Fruit fly (Drosophila melanogaster) whole organism, embryonic: ENCODE data around the gene CG32369.

Experiments
- Abd-B ChIP-seq: fragments of 200-800 bp; sonication (Bioruptor generic); optimal IDR thresholded peaks from 2 replicates; lab custom pipeline; 2018; ENCODE audit warnings: missing biosample characterization, mild to moderate bottlenecking, missing genetic modification characterization, moderate library complexity
- Ada2b ChIP-seq: fragments of 200-800 bp; sonication (Bioruptor generic); IDR thresholded peaks from 2 replicates; pipeline ENCODE4 v1.3.6; 2022; ENCODE audit warnings: missing biosample characterization, missing genetic modification characterization
- Adf1 ChIP-seq: fragments of 200-800 bp; sonication (Bioruptor generic); IDR thresholded peaks from 2 replicates; pipeline ENCODE4 v1.3.6; 2022; ENCODE audit warnings: missing biosample characterization, missing genetic modification characterization
- BEAF-32 ChIP-seq: fragments of 200-800 bp; sonication (Bioruptor generic); optimal IDR thresholded peaks from 3 replicates; lab custom pipeline; 2017; ENCODE audit warnings: missing biosample characterization, missing genetic modification characterization, mild to moderate bottlenecking, moderate library complexity, missing genetic modification reagents
- CG10209 ChIP-seq: fragments of 200-800 bp; sonication (Bioruptor generic); optimal IDR thresholded peaks from 3 replicates; lab custom pipeline; 2017; ENCODE audit warnings: missing biosample characterization, mild to moderate bottlenecking, missing genetic modification characterization, missing genetic modification reagents
- CG10431 ChIP-seq: fragments of 200-800 bp; sonication (Bioruptor generic); optimal IDR thresholded peaks from 3 replicates; lab custom pipeline; 2018; ENCODE audit warnings: missing biosample characterization, mild to moderate bottlenecking, missing genetic modification characterization
- CG10959 ChIP-seq: fragments of 200-800 bp; sonication (Bioruptor generic); IDR thresholded peaks from 2 replicates; pipeline ENCODE4 v1.3.6; 2022; ENCODE audit warnings: missing biosample characterization, missing genetic modification characterization
- CG12299 ChIP-seq: fragments of 200-800 bp; sonication (Bioruptor generic); optimal IDR thresholded peaks from 2 replicates; lab custom pipeline; 2018; ENCODE audit warnings: missing biosample characterization, mild to moderate bottlenecking, missing genetic modification characterization
- CG12744 ChIP-seq: fragments of 200-800 bp; sonication (Bioruptor generic); optimal IDR thresholded peaks from 2 replicates; lab custom pipeline; 2016; ENCODE audit warnings: missing biosample characterization, missing genetic modification characterization
- CG14965 ChIP-seq: fragments of 200-800 bp; sonication (Bioruptor generic); optimal IDR thresholded peaks from 2 replicates; lab custom pipeline; 2016; ENCODE audit warnings: missing biosample characterization, missing genetic modification characterization, borderline replicate concordance
- CG1647 ChIP-seq: fragments of 200-800 bp; sonication (Bioruptor generic); optimal IDR thresholded peaks from 3 replicates; lab custom pipeline; 2016; ENCODE audit warnings: missing biosample characterization, missing genetic modification characterization
- CG17359 ChIP-seq: fragments of 200-800 bp; sonication (Bioruptor generic); optimal IDR thresholded peaks from 3 replicates; lab custom pipeline; 2018; ENCODE audit warnings: missing biosample characterization, mild to moderate bottlenecking, missing genetic modification characterization, moderate library complexity
- CG17568 ChIP-seq: fragments of 200-800 bp; sonication (Bioruptor generic); optimal IDR thresholded peaks from 2 replicates; lab custom pipeline; 2018; ENCODE audit warnings: missing biosample characterization, mild to moderate bottlenecking, missing genetic modification characterization, moderate library complexity
- CG17802 ChIP-seq: fragments of 200-800 bp; sonication (Bioruptor generic); optimal IDR thresholded peaks from 2 replicates; lab custom pipeline; 2018; ENCODE audit warnings: missing biosample characterization, mild to moderate bottlenecking, missing genetic modification characterization, moderate library complexity
- CG18262 ChIP-seq: fragments of 200-800 bp; optimal IDR thresholded peaks from 3 replicates; lab custom pipeline; 2019; ENCODE audit warnings: missing biosample characterization, mild to moderate bottlenecking, missing genetic modification characterization, moderate library complexity
- CG18619 ChIP-seq: fragments of 200-800 bp; sonication (Bioruptor generic); optimal IDR thresholded peaks from 3 replicates; lab custom pipeline; 2017; ENCODE audit warnings: missing biosample characterization, mild to moderate bottlenecking, missing genetic modification characterization
- CG2202 ChIP-seq: fragments of 200-800 bp; sonication (Bioruptor generic); optimal IDR thresholded peaks from 2 replicates; lab custom pipeline; 2018; ENCODE audit warnings: missing biosample characterization, mild to moderate bottlenecking, missing genetic modification characterization
- CG4707 ChIP-seq: fragments of 200-800 bp; sonication (Bioruptor generic); optimal IDR thresholded peaks from 2 replicates; lab custom pipeline; 2018; ENCODE audit warnings: missing biosample characterization, mild to moderate bottlenecking, missing genetic modification characterization, moderate library complexity
- CG6654 ChIP-seq: fragments of 200-800 bp; sonication (Bioruptor generic); optimal IDR thresholded peaks from 2 replicates; lab custom pipeline; 2017; ENCODE audit warnings: missing biosample characterization, mild to moderate bottlenecking, missing genetic modification characterization
- CG8478 ChIP-seq: fragments of >200 bp; optimal IDR thresholded peaks from 2 replicates; lab custom pipeline; 2018
- CG9817 ChIP-seq: fragments of 200-800 bp; sonication (Bioruptor generic); optimal IDR thresholded peaks from 2 replicates; lab custom pipeline; 2018; ENCODE audit warnings: missing biosample characterization, mild to moderate bottlenecking, missing genetic modification characterization, moderate library complexity
- CkIIα-i1 ChIP-seq: fragments of 200-800 bp; sonication (Bioruptor generic); IDR thresholded peaks from 2 replicates; pipeline ENCODE4 v1.3.6; 2022; ENCODE audit warnings: missing biosample characterization, missing genetic modification characterization
- Fer2 ChIP-seq: fragments of 200-800 bp; sonication (Bioruptor generic); optimal IDR thresholded peaks from 2 replicates; lab custom pipeline; 2018; ENCODE audit warnings: missing biosample characterization, mild to moderate bottlenecking, missing genetic modification characterization, moderate library complexity
- HLH4C ChIP-seq: fragments of 200-800 bp; sonication (Bioruptor generic); IDR thresholded peaks from 3 replicates; pipeline ENCODE4 v1.3.6; 2022; ENCODE audit warnings: missing biosample characterization, missing genetic modification characterization; ENCODE audit not compliant: partially characterized antibody
- HLH54F ChIP-seq: fragments of 200-800 bp; sonication (Bioruptor generic); optimal IDR thresholded peaks from 3 replicates; lab custom pipeline; 2016; ENCODE audit warnings: missing biosample characterization, missing genetic modification characterization
- HmgZ ChIP-seq: fragments of 200-800 bp; sonication (Bioruptor generic); optimal IDR thresholded peaks from 2 replicates; lab custom pipeline; 2018; ENCODE audit warnings: missing biosample characterization, mild to moderate bottlenecking, missing genetic modification characterization
- Hr39 ChIP-seq: fragments of >200 bp; optimal IDR thresholded peaks from 2 replicates; lab custom pipeline; 2017
- Hr78 ChIP-seq, 2 experiments: fragments of 200-800 bp in 1 of 2; fragments of >200 bp in 1 of 2; sonication (Bioruptor generic) in 1 of 2; optimal IDR thresholded peaks; 2 replicates each; lab custom pipeline; 2017 to 2019; ENCODE audit warnings: missing biosample characterization in 2 of 2, missing genetic modification characterization in 2 of 2, mild to moderate bottlenecking in 1 of 2, moderate library complexity in 1 of 2
- Mes4 ChIP-seq: fragments of 200-800 bp; sonication (Bioruptor generic); optimal IDR thresholded peaks from 2 replicates; lab custom pipeline; 2016; ENCODE audit warnings: missing biosample characterization, missing genetic modification characterization
- NfI ChIP-seq: fragments of 200-800 bp; sonication (Bioruptor generic); optimal IDR thresholded peaks from 3 replicates; lab custom pipeline; 2018; ENCODE audit warnings: missing biosample characterization, mild to moderate bottlenecking, missing genetic modification characterization, moderate library complexity
- abd-A ChIP-seq: fragments of 200-800 bp; sonication (Bioruptor generic); optimal IDR thresholded peaks from 3 replicates; lab custom pipeline; 2019; ENCODE audit warnings: missing biosample characterization, mild to moderate bottlenecking, missing genetic modification characterization, moderate library complexity
- ap ChIP-seq: fragments of 200-800 bp; sonication (Bioruptor generic); IDR thresholded peaks from 2 replicates; pipeline ENCODE4 v1.3.6; 2022; ENCODE audit warnings: missing biosample characterization, missing genetic modification characterization
- crp ChIP-seq, 2 experiments: fragments of 200-800 bp; sonication (Bioruptor generic); optimal IDR thresholded peaks; 2 replicates in 1 of 2; 3 replicates in 1 of 2; lab custom pipeline; 2017; ENCODE audit warnings: missing biosample characterization in 2 of 2, missing genetic modification characterization in 2 of 2, mild to moderate bottlenecking in 1 of 2, moderate library complexity in 1 of 2
- ems ChIP-seq: fragments of 200-800 bp; sonication (Bioruptor generic); optimal IDR thresholded peaks from 3 replicates; lab custom pipeline; 2016; ENCODE audit warnings: missing biosample characterization, missing genetic modification characterization
- ftz-f1 ChIP-seq: fragments of 200-800 bp; sonication (Bioruptor generic); optimal IDR thresholded peaks from 2 replicates; lab custom pipeline; 2016; ENCODE audit warnings: missing biosample characterization, missing genetic modification characterization
- gfzf ChIP-seq: fragments of 200-800 bp; sonication (Bioruptor generic); optimal IDR thresholded peaks from 2 replicates; lab custom pipeline; 2016; ENCODE audit warnings: missing biosample characterization, mild to moderate bottlenecking, missing genetic modification characterization, moderate library complexity
- gsb ChIP-seq: fragments of 200-800 bp; sonication (Bioruptor generic); IDR thresholded peaks from 2 replicates; pipeline ENCODE4 v1.3.6; 2022; ENCODE audit warnings: missing biosample characterization, missing genetic modification characterization
- gt ChIP-seq: fragments of 200-800 bp; sonication (Bioruptor generic); IDR thresholded peaks from 2 replicates; pipeline ENCODE4 v1.3.6; 2022; ENCODE audit warnings: missing biosample characterization, missing genetic modification characterization
- hbn ChIP-seq: fragments of 200-800 bp; sonication (Bioruptor generic); IDR thresholded peaks from 2 replicates; pipeline ENCODE4 v1.3.6; 2022; ENCODE audit warnings: missing biosample characterization, missing genetic modification characterization; ENCODE audit not compliant: partially characterized antibody
- lab ChIP-seq: fragments of 200-800 bp; sonication (Bioruptor generic); optimal IDR thresholded peaks from 3 replicates; lab custom pipeline; 2017; ENCODE audit warnings: missing biosample characterization, missing genetic modification characterization, mild to moderate bottlenecking, moderate library complexity, missing genetic modification reagents
- maf-S ChIP-seq: fragments of 200-800 bp; sonication (Bioruptor generic); optimal IDR thresholded peaks from 2 replicates; lab custom pipeline; 2016; ENCODE audit warnings: missing biosample characterization, missing genetic modification characterization
- mirr ChIP-seq: fragments of 200-800 bp; sonication (Bioruptor generic); optimal IDR thresholded peaks from 3 replicates; lab custom pipeline; 2018; ENCODE audit warnings: missing biosample characterization, mild to moderate bottlenecking, missing genetic modification characterization
- p53 ChIP-seq: fragments of 200-800 bp; sonication (Bioruptor generic); optimal IDR thresholded peaks from 2 replicates; lab custom pipeline; 2016; ENCODE audit warnings: missing biosample characterization, missing genetic modification characterization
- pum ChIP-seq: fragments of 200-800 bp; sonication (Bioruptor generic); optimal IDR thresholded peaks from 2 replicates; lab custom pipeline; 2016; ENCODE audit warnings: missing biosample characterization, missing genetic modification characterization
- ro ChIP-seq: fragments of 200-800 bp; sonication (Bioruptor generic); IDR thresholded peaks from 2 replicates; pipeline ENCODE4 v1.3.6; 2022; ENCODE audit warnings: missing biosample characterization, missing genetic modification characterization
- shn ChIP-seq: fragments of 200-800 bp; sonication (Bioruptor generic); optimal IDR thresholded peaks from 3 replicates; lab custom pipeline; 2016; ENCODE audit warnings: missing biosample characterization, missing genetic modification characterization
- sqz ChIP-seq: fragments of 200-800 bp; sonication (Bioruptor generic); optimal IDR thresholded peaks from 3 replicates; lab custom pipeline; 2018; ENCODE audit warnings: missing biosample characterization, mild to moderate bottlenecking, missing genetic modification characterization
- toy ChIP-seq: fragments of 200-800 bp; sonication (Bioruptor generic); IDR thresholded peaks from 2 replicates; pipeline ENCODE4 v1.3.6; 2022; ENCODE audit warnings: missing biosample characterization, missing genetic modification characterization

Gene CG32369

dm6 chr3L:7768252-7768651 lies 41.4 kb downstream of the CG32369 start, which contains the start of gene CG32371:
Gene CG32371 (minus strand): TSS chr3L:7768352.
- no peak for TF ChIP-seq Hr39 (lab: Kevin White, UChicago)
- no peak for TF ChIP-seq Mes4 (GFP tag; lab: Kevin White, UChicago)
- no peak for TF ChIP-seq hbn (GFP tag; lab: Robert Waterston, UW)
- TF ChIP-seq CG10209 = no peak
- no peak for TF ChIP-seq p53 (GFP tag; lab: Kevin White, UChicago)
- no peak for TF ChIP-seq maf-S (GFP tag; lab: Kevin White, UChicago)
- TF ChIP-seq abd-A (tag; lab: Kevin White, UChicago) = no peak
- no peak for TF ChIP-seq CG12299
- TF ChIP-seq Abd-B = no peak
- no peak for TF ChIP-seq HmgZ

dm6 chr3L:7759835-7760780 lies 49.5 kb downstream of the CG32369 start, which contains the start of gene Hn:
Gene Hn (plus strand): TSS chr3L:7760453.
- TF ChIP-seq lab (GFP tag; lab: Kevin White, UChicago) (peak; percentile 19), crp (GFP tag; optimal IDR thresholded peaks at IDR 0.05; lab: Kevin White, UChicago) (no peak), ems (GFP tag; lab: Kevin White, UChicago) (no peak), pum (GFP tag; lab: Kevin White, UChicago) (no peak), ftz-f1 (GFP tag; lab: Kevin White, UChicago) (no peak), CG10959 (no peak), CG8478 (lab: Kevin White, UChicago) (no peak), CG1647 (no peak), Ada2b (GFP tag; lab: Robert Waterston, UW) (0 out of 2 replicates have a peak, but pooled peaks have one; percentile 8), ro (no peak), gt (no peak), Fer2 (tag; lab: Kevin White, UChicago) (no peak), CG17359 (tag; lab: Kevin White, UChicago) (no peak), CG14965 (no peak), Hr78 (GFP tag; optimal IDR thresholded peaks at IDR 0.05; lab: Kevin White, UChicago) (no peak), CG17802 (tag; lab: Kevin White, UChicago) (no peak), HLH4C (GFP tag; lab: Robert Waterston, UW) (no peak), BEAF-32 (GFP tag; lab: Kevin White, UChicago) (no peak), CG17568 (GFP tag; lab: Kevin White, UChicago) (no peak), CG2202 (tag; lab: Kevin White, UChicago) (no peak), CG6654 (GFP tag; lab: Kevin White, UChicago) (no peak), gsb (GFP tag; lab: Robert Waterston, UW) (no peak), gfzf (no peak), ap (GFP tag; lab: Robert Waterston, UW) (no peak), HLH54F (peak; percentile 19), CG12744 (GFP tag; lab: Kevin White, UChicago) (no peak), mirr (GFP tag; lab: Kevin White, UChicago) (no peak), Adf1 (GFP tag; lab: Robert Waterston, UW) (peak; percentile 24; the same call in 1 of the 2 replicates), CG18262 (tag; lab: Kevin White, UChicago) (no peak), Abd-B (no peak), CG10431 (GFP tag; lab: Kevin White, UChicago) (no peak), toy (GFP tag; lab: Robert Waterston, UW) (no peak), CkIIα-i1 (GFP tag; lab: Robert Waterston, UW) (no peak), sqz (GFP tag; lab: Kevin White, UChicago) (no peak), NfI (no peak), shn (GFP tag; lab: Kevin White, UChicago) (no peak), CG9817 (tag; lab: Kevin White, UChicago) (peak; percentile 23), CG4707 (no peak), CG18619 (no peak)
